Fruit fly (Drosophila melanogaster) whole organism, embryonic: ENCODE data around the gene Zn72D.

Experiments
- Asciz ChIP-seq: fragments of 200-800 bp; sonication (Bioruptor generic); optimal IDR thresholded peaks from 2 replicates; lab custom pipeline; 2017; ENCODE audit warnings: missing biosample characterization, mild to moderate bottlenecking, missing genetic modification characterization, missing genetic modification reagents
- B-H2 ChIP-seq: fragments of 200-800 bp; sonication (Bioruptor generic); optimal IDR thresholded peaks from 2 replicates; lab custom pipeline; 2018; ENCODE audit warnings: missing biosample characterization, mild to moderate bottlenecking, missing genetic modification characterization
- CG10321 ChIP-seq: fragments of 200-800 bp; sonication (Bioruptor generic); IDR thresholded peaks from 2 replicates; pipeline ENCODE4 v1.3.6; 2022; ENCODE audit warnings: missing biosample characterization, missing genetic modification characterization
- CG11093 ChIP-seq: fragments of 200-800 bp; sonication (Bioruptor generic); IDR thresholded peaks from 3 replicates; pipeline ENCODE4 v1.3.6; 2022; ENCODE audit warnings: missing biosample characterization, missing genetic modification characterization
- CG12219 ChIP-seq: fragments of 200-800 bp; sonication (Bioruptor generic); optimal IDR thresholded peaks from 3 replicates; lab custom pipeline; 2018; ENCODE audit warnings: missing biosample characterization, mild to moderate bottlenecking, missing genetic modification characterization
- CG12942 ChIP-seq: fragments of 200-800 bp; sonication (Bioruptor generic); optimal IDR thresholded peaks from 3 replicates; lab custom pipeline; 2016; ENCODE audit warnings: missing biosample characterization, missing genetic modification characterization
- CG13123 ChIP-seq: fragments of 200-800 bp; sonication (Bioruptor generic); optimal IDR thresholded peaks from 2 replicates; lab custom pipeline; 2016; ENCODE audit warnings: missing biosample characterization, missing genetic modification characterization
- CG13775 ChIP-seq: fragments of 200-800 bp; sonication (Bioruptor generic); optimal IDR thresholded peaks from 3 replicates; lab custom pipeline; 2017; ENCODE audit warnings: missing biosample characterization, mild to moderate bottlenecking, missing genetic modification characterization
- CG15269 ChIP-seq: fragments of 200-800 bp; sonication (Bioruptor generic); optimal IDR thresholded peaks from 2 replicates; lab custom pipeline; 2018; ENCODE audit warnings: missing biosample characterization, mild to moderate bottlenecking, missing genetic modification characterization, moderate library complexity
- CG1529 ChIP-seq: fragments of 200-800 bp; sonication (Bioruptor generic); optimal IDR thresholded peaks from 3 replicates; lab custom pipeline; 2018; ENCODE audit warnings: missing biosample characterization, missing genetic modification characterization
- CG18011 ChIP-seq: fragments of 200-800 bp; sonication (Bioruptor generic); optimal IDR thresholded peaks from 2 replicates; lab custom pipeline; 2017; ENCODE audit warnings: missing biosample characterization, missing genetic modification characterization, mild to moderate bottlenecking, moderate library complexity, missing genotype
- CG18262 ChIP-seq: fragments of 200-800 bp; optimal IDR thresholded peaks from 3 replicates; lab custom pipeline; 2019; ENCODE audit warnings: missing biosample characterization, mild to moderate bottlenecking, missing genetic modification characterization, moderate library complexity
- CG30403 ChIP-seq: fragments of 200-800 bp; sonication (Bioruptor generic); optimal IDR thresholded peaks from 3 replicates; lab custom pipeline; 2016; ENCODE audit warnings: missing biosample characterization, missing genetic modification characterization
- CG32532 ChIP-seq: fragments of 200-800 bp; sonication (Bioruptor generic); IDR thresholded peaks from 2 replicates; pipeline ENCODE4 v1.3.6; 2022; ENCODE audit warnings: missing biosample characterization, missing genetic modification characterization
- CG34422 ChIP-seq: fragments of 200-800 bp; sonication (Bioruptor generic); IDR thresholded peaks from 3 replicates; pipeline ENCODE4 v1.3.6; 2022; ENCODE audit warnings: missing biosample characterization, missing genetic modification characterization
- CG3838 ChIP-seq: fragments of 200-800 bp; sonication (Bioruptor generic); optimal IDR thresholded peaks from 3 replicates; lab custom pipeline; 2016; ENCODE audit warnings: missing biosample characterization, missing genetic modification characterization
- CG4328 ChIP-seq: fragments of 200-800 bp; sonication (Bioruptor generic); optimal IDR thresholded peaks from 3 replicates; lab custom pipeline; 2017; ENCODE audit warnings: missing biosample characterization, missing genetic modification reagents, missing genetic modification characterization
- CG5953 ChIP-seq: fragments of 200-800 bp; sonication (Bioruptor generic); IDR thresholded peaks from 2 replicates; pipeline ENCODE4 v1.3.6; 2022; ENCODE audit warnings: missing biosample characterization, missing genetic modification characterization
- CG6654 ChIP-seq: fragments of 200-800 bp; sonication (Bioruptor generic); optimal IDR thresholded peaks from 2 replicates; lab custom pipeline; 2017; ENCODE audit warnings: missing biosample characterization, mild to moderate bottlenecking, missing genetic modification characterization
- CG7372 ChIP-seq: fragments of 200-800 bp; sonication (Bioruptor generic); IDR thresholded peaks from 2 replicates; pipeline ENCODE4 v1.3.6; 2022; ENCODE audit warnings: missing biosample characterization, missing genetic modification characterization
- CG8388 ChIP-seq: fragments of 200-800 bp; sonication (Bioruptor generic); optimal IDR thresholded peaks from 2 replicates; lab custom pipeline; 2019; ENCODE audit warnings: missing biosample characterization, mild to moderate bottlenecking, missing genetic modification characterization, moderate library complexity
- CG9437 ChIP-seq: fragments of 200-800 bp; sonication (Bioruptor generic); optimal IDR thresholded peaks from 2 replicates; lab custom pipeline; 2018; ENCODE audit warnings: missing biosample characterization, mild to moderate bottlenecking, missing genetic modification characterization
- CG9727 ChIP-seq: fragments of 200-800 bp; sonication (Bioruptor generic); optimal IDR thresholded peaks from 3 replicates; lab custom pipeline; 2017; ENCODE audit warnings: missing biosample characterization, mild to moderate bottlenecking, missing genetic modification characterization
- CoRest ChIP-seq: fragments of 200-800 bp; sonication (Bioruptor generic); optimal IDR thresholded peaks from 3 replicates; lab custom pipeline; 2018; ENCODE audit warnings: missing biosample characterization, mild to moderate bottlenecking, missing genetic modification characterization, moderate library complexity
- Dref ChIP-seq: fragments of 200-800 bp; sonication (Bioruptor generic); IDR thresholded peaks from 2 replicates; pipeline ENCODE4 v1.3.6; 2022; ENCODE audit warnings: missing biosample characterization, missing genetic modification characterization
- Ets65A ChIP-seq: fragments of 200-800 bp; sonication (Bioruptor generic); peaks from one replicate; lab custom pipeline; 2016; ENCODE audit warnings: missing biosample characterization, missing genetic modification characterization
- Fer1 ChIP-seq: fragments of 200-800 bp; sonication (Bioruptor generic); optimal IDR thresholded peaks from 2 replicates; lab custom pipeline; 2017; ENCODE audit warnings: missing biosample characterization, mild to moderate bottlenecking, missing genetic modification characterization
- Gug ChIP-seq: fragments of 200-800 bp; sonication (Bioruptor generic); IDR thresholded peaks from 4 replicates; pipeline ENCODE4 v1.3.6; 2022; ENCODE audit warnings: missing biosample characterization, missing genetic modification characterization
- H15 ChIP-seq: fragments of 200-800 bp; sonication (Bioruptor generic); IDR thresholded peaks from 3 replicates; pipeline ENCODE4 v1.3.6; 2022; ENCODE audit warnings: missing biosample characterization, missing genetic modification characterization
- Hand ChIP-seq: fragments of 200-800 bp; sonication (Bioruptor generic); optimal IDR thresholded peaks from 2 replicates; lab custom pipeline; 2017; ENCODE audit warnings: mild to moderate bottlenecking, missing biosample characterization, missing genetic modification reagents, missing genetic modification characterization
- Lpt ChIP-seq: fragments of >200 bp; optimal IDR thresholded peaks from 2 replicates; lab custom pipeline; 2018; ENCODE audit warnings: missing biosample characterization, missing genetic modification characterization
- MESR4 ChIP-seq: fragments of 200-800 bp; sonication (Bioruptor generic); optimal IDR thresholded peaks from 2 replicates; lab custom pipeline; 2018; ENCODE audit warnings: missing biosample characterization, mild to moderate bottlenecking, missing genetic modification characterization, moderate library complexity
- Nf-YC ChIP-seq: fragments of 200-800 bp; optimal IDR thresholded peaks from 3 replicates; lab custom pipeline; 2019; ENCODE audit warnings: missing biosample characterization, mild to moderate bottlenecking, missing genetic modification characterization, moderate library complexity
- Sry-δ ChIP-seq: fragments of 200-800 bp; sonication (Bioruptor generic); optimal IDR thresholded peaks from 2 replicates; lab custom pipeline; 2016; ENCODE audit warnings: missing biosample characterization, missing genetic modification characterization
- Ssrp ChIP-seq: fragments of 200-800 bp; sonication (Bioruptor generic); optimal IDR thresholded peaks from 2 replicates; lab custom pipeline; 2018; ENCODE audit warnings: missing biosample characterization, mild to moderate bottlenecking, missing genetic modification characterization, moderate library complexity
- aop ChIP-seq: fragments of 200-800 bp; sonication (Bioruptor generic); IDR thresholded peaks from 2 replicates; pipeline ENCODE4 v1.3.6; 2022; ENCODE audit warnings: missing biosample characterization, missing genetic modification characterization
- caup ChIP-seq: fragments of 200-800 bp; sonication (Bioruptor generic); optimal IDR thresholded peaks from 3 replicates; lab custom pipeline; 2017; ENCODE audit warnings: missing biosample characterization, mild to moderate bottlenecking, missing genetic modification characterization, moderate library complexity; ENCODE audit not compliant: severe bottlenecking
- cwo ChIP-seq: fragments of 200-800 bp; sonication (Bioruptor generic); optimal IDR thresholded peaks from 3 replicates; lab custom pipeline; 2017; ENCODE audit warnings: missing biosample characterization, missing genetic modification characterization, mild to moderate bottlenecking, moderate library complexity, missing genetic modification reagents
- dysf ChIP-seq: fragments of 200-800 bp; sonication (Bioruptor generic); IDR thresholded peaks from 3 replicates; pipeline ENCODE4 v1.3.6; 2022; ENCODE audit warnings: missing biosample characterization, missing genetic modification characterization
- esg ChIP-seq: fragments of 200-800 bp; sonication (Bioruptor generic); conservative IDR thresholded peaks from 2 replicates; pipeline ENCODE4 v1.3.6; 2022; ENCODE audit warnings: missing biosample characterization, missing genetic modification characterization
- kay ChIP-seq: fragments of 200-800 bp; sonication (Bioruptor generic); optimal IDR thresholded peaks from 2 replicates; lab custom pipeline; 2016; ENCODE audit warnings: missing biosample characterization, missing genetic modification characterization
- klu ChIP-seq: fragments of 200-800 bp; sonication (Bioruptor generic); IDR thresholded peaks from 2 replicates; pipeline ENCODE4 v1.3.6; 2022; ENCODE audit warnings: missing biosample characterization, missing genetic modification characterization
- lilli ChIP-seq: fragments of 200-800 bp; sonication (Bioruptor generic); optimal IDR thresholded peaks from 3 replicates; lab custom pipeline; 2016; ENCODE audit warnings: missing biosample characterization, missing genetic modification characterization
- mam ChIP-seq: fragments of 200-800 bp; sonication (Bioruptor generic); optimal IDR thresholded peaks from 3 replicates; lab custom pipeline; 2016; ENCODE audit warnings: missing biosample characterization, missing genetic modification characterization
- p53 ChIP-seq: fragments of 200-800 bp; sonication (Bioruptor generic); optimal IDR thresholded peaks from 2 replicates; lab custom pipeline; 2016; ENCODE audit warnings: missing biosample characterization, missing genetic modification characterization
- slbo ChIP-seq: fragments of 200-800 bp; sonication (Bioruptor generic); IDR thresholded peaks from 2 replicates; pipeline ENCODE4 v1.3.6; 2022; ENCODE audit warnings: missing biosample characterization, missing genetic modification characterization
- sug ChIP-seq: fragments of 200-800 bp; optimal IDR thresholded peaks from 2 replicates; lab custom pipeline; 2019; ENCODE audit warnings: missing biosample characterization, mild to moderate bottlenecking, missing genetic modification characterization, moderate library complexity
- trem ChIP-seq: fragments of 200-800 bp; optimal IDR thresholded peaks from 3 replicates; lab custom pipeline; 2019; ENCODE audit warnings: missing biosample characterization, mild to moderate bottlenecking, missing genetic modification characterization, moderate library complexity
- unc-4 ChIP-seq: fragments of 200-800 bp; sonication (Bioruptor generic); IDR thresholded peaks from 2 replicates; pipeline ENCODE4 v1.3.6; 2022; ENCODE audit warnings: missing biosample characterization, missing genetic modification characterization; ENCODE audit not compliant: partially characterized antibody
- unpg ChIP-seq: fragments of 200-800 bp; sonication (Bioruptor generic); optimal IDR thresholded peaks from 3 replicates; lab custom pipeline; 2018; ENCODE audit warnings: missing biosample characterization, mild to moderate bottlenecking, missing genetic modification characterization, moderate library complexity
- zfh1 ChIP-seq: fragments of 200-800 bp; sonication (Bioruptor generic); IDR thresholded peaks from 3 replicates; pipeline ENCODE4 v1.3.6; 2022; ENCODE audit warnings: missing biosample characterization, missing genetic modification characterization
- zfh2 ChIP-seq: fragments of 200-800 bp; sonication (Bioruptor generic); optimal IDR thresholded peaks from 2 replicates; lab custom pipeline; 2016; ENCODE audit warnings: missing biosample characterization, missing genetic modification characterization

Gene Zn72D

DNA sequence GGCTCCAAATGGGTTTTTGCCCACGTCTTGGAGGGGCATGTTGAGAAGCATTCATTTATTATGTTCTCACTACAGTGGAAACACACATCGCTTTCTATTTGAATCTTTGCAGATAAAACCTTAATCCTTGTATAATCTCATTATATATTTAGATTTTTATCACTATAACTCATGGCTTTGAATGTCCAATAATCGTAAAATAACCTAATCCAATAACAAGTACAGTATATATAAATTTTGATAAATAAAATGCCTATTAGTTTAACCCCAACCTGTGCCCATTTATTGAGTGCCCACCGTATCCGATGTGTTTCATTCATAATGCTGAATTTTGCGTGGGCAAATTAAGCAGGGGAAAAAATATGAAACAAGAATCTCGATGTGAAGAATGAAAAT, 34.1 kb upstream of the Zn72D start (continued):
- no peak for TF ChIP-seq zfh1 (GFP tag; lab: Robert Waterston, UW)
- no peak for TF ChIP-seq CG13123 (GFP tag; lab: Kevin White, UChicago)
- TF ChIP-seq CG15269 (tag; lab: Kevin White, UChicago), result peak; percentile 62
- TF ChIP-seq CG10321 (GFP tag; lab: Robert Waterston, UW), result no peak
- TF ChIP-seq dysf (GFP tag; lab: Robert Waterston, UW), result peak; percentile 70; the same call in 2 of the 3 replicates
- TF ChIP-seq CoRest (tag; lab: Kevin White, UChicago), result peak; percentile 44
- TF ChIP-seq mam, result no peak
- no peak for TF ChIP-seq CG3838
- TF ChIP-seq slbo (GFP tag; lab: Robert Waterston, UW), result peak; percentile 67
- peak; percentile 16 for TF ChIP-seq cwo
- TF ChIP-seq caup, result peak; percentile 37
- TF ChIP-seq CG5953 (GFP tag; lab: Robert Waterston, UW), result no peak
- TF ChIP-seq aop (GFP tag; lab: Robert Waterston, UW), result no peak
- TF ChIP-seq CG4328 (GFP tag; lab: Kevin White, UChicago), result no peak
- peak; percentile 6 for TF ChIP-seq CG18262 (tag; lab: Kevin White, UChicago)
- TF ChIP-seq Ets65A (GFP tag; lab: Kevin White, UChicago), result peak; percentile 83
- TF ChIP-seq CG1529, result no peak
- peak; percentile 4 for TF ChIP-seq Ssrp (tag; lab: Kevin White, UChicago)
- TF ChIP-seq zfh2 (GFP tag; lab: Kevin White, UChicago), result peak; percentile 9
- peak; percentile 47 for TF ChIP-seq sug (tag; lab: Kevin White, UChicago)
- TF ChIP-seq CG7372 (GFP tag; lab: Robert Waterston, UW), result 0 out of 2 replicates have a peak, but pooled peaks have one; percentile 25
- TF ChIP-seq CG11093 (GFP tag; lab: Robert Waterston, UW), result no peak
- TF ChIP-seq CG13775 (GFP tag; lab: Kevin White, UChicago), result peak; percentile 16
- TF ChIP-seq CG9727 (GFP tag; lab: Kevin White, UChicago), result peak; percentile 50
- TF ChIP-seq lilli (GFP tag; lab: Kevin White, UChicago), result peak; percentile 36
- TF ChIP-seq CG30403 (GFP tag; lab: Kevin White, UChicago), result peak; percentile 44
- TF ChIP-seq CG32532 (GFP tag; lab: Robert Waterston, UW), result peak; percentile 69
- TF ChIP-seq H15 (GFP tag; lab: Robert Waterston, UW), result no peak
- TF ChIP-seq CG12219, result no peak
- TF ChIP-seq Lpt, result no peak
- TF ChIP-seq esg (GFP tag; lab: Robert Waterston, UW), result 0 out of 2 replicates have a peak, but pooled peaks have one; percentile 8
- no peak for TF ChIP-seq CG34422 (GFP tag; lab: Robert Waterston, UW)
- TF ChIP-seq CG18011 (GFP tag; lab: Kevin White, UChicago), result no peak
- TF ChIP-seq Dref (GFP tag; lab: Robert Waterston, UW), result no peak
- TF ChIP-seq Asciz (GFP tag; lab: Kevin White, UChicago), result peak; percentile 7
- no peak for TF ChIP-seq MESR4 (GFP tag; lab: Kevin White, UChicago)
- peak; percentile 28 for TF ChIP-seq Hand (GFP tag; lab: Kevin White, UChicago)
- TF ChIP-seq CG12942 (GFP tag; lab: Kevin White, UChicago), result no peak
- peak; percentile 3 for TF ChIP-seq kay (GFP tag; lab: Kevin White, UChicago)
- TF ChIP-seq Fer1 (GFP tag; lab: Kevin White, UChicago), result peak; percentile 71
- 0 out of 2 replicates have a peak, but pooled peaks have one; percentile 31 for TF ChIP-seq klu (GFP tag; lab: Robert Waterston, UW)
- no peak for TF ChIP-seq trem (tag; lab: Kevin White, UChicago)
- TF ChIP-seq Sry-δ (GFP tag; lab: Kevin White, UChicago), result no peak
- peak; percentile 49 for TF ChIP-seq unpg (GFP tag; lab: Kevin White, UChicago)
- peak; percentile 19 for TF ChIP-seq CG9437 (GFP tag; lab: Kevin White, UChicago)
- no peak for TF ChIP-seq p53
- TF ChIP-seq B-H2, result peak; percentile 19
- no peak for TF ChIP-seq CG6654
- 0 out of 4 replicates have a peak, but pooled peaks have one; percentile 13 for TF ChIP-seq Gug (GFP tag; lab: Robert Waterston, UW)
- no peak for TF ChIP-seq CG8388
- TF ChIP-seq unc-4 (GFP tag; lab: Robert Waterston, UW), result no peak
- peak; percentile 58 for TF ChIP-seq Nf-YC (tag; lab: Kevin White, UChicago)
